Fruit fly (Drosophila melanogaster) whole organism, pupa: ENCODE results near the gene Snapin.

Source experiments
- CG10348 ChIP-seq: fragments of 200-800 bp; sonication (Bioruptor generic); IDR thresholded peaks from 2 replicates; pipeline ENCODE4 v1.3.6; 2022; ENCODE audit warnings: missing biosample characterization, missing genetic modification characterization
- CG14655 ChIP-seq: fragments of 200-800 bp; sonication (Bioruptor generic); optimal IDR thresholded peaks from 3 replicates; lab custom pipeline; 2017; ENCODE audit warnings: mild to moderate bottlenecking, missing biosample characterization, missing genetic modification reagents, missing genetic modification characterization
- CG15710 ChIP-seq: fragments of 200-800 bp; sonication (Bioruptor generic); optimal IDR thresholded peaks from 2 replicates; lab custom pipeline; 2018; ENCODE audit warnings: missing biosample characterization, mild to moderate bottlenecking, missing genetic modification characterization, moderate library complexity
- CG4496 ChIP-seq: fragments of 200-800 bp; sonication (Bioruptor generic); IDR thresholded peaks from 3 replicates; pipeline ENCODE4 v1.3.6; 2022; ENCODE audit warnings: missing biosample characterization, missing genetic modification characterization
- Pif1A ChIP-seq: fragments of 200-800 bp; sonication (Bioruptor generic); optimal IDR thresholded peaks from 3 replicates; lab custom pipeline; 2016; ENCODE audit warnings: missing biosample characterization, missing genetic modification characterization
- Pif1B ChIP-seq: fragments of 200-800 bp; sonication (Bioruptor generic); optimal IDR thresholded peaks from 3 replicates; lab custom pipeline; 2016; ENCODE audit warnings: missing biosample characterization, missing genetic modification characterization
- fd96Ca ChIP-seq: fragments of 200-800 bp; sonication (Bioruptor generic); IDR thresholded peaks from 3 replicates; pipeline ENCODE4 v1.3.6; 2022; ENCODE audit warnings: missing biosample characterization, missing genetic modification characterization
- gl ChIP-seq: fragments of 200-800 bp; sonication (Bioruptor generic); optimal IDR thresholded peaks from 2 replicates; lab custom pipeline; 2018; ENCODE audit warnings: missing biosample characterization, mild to moderate bottlenecking, missing genetic modification characterization
- rn ChIP-seq: fragments of 200-800 bp; sonication (Bioruptor generic); IDR thresholded peaks from 2 replicates; pipeline ENCODE4 v1.3.6; 2022; ENCODE audit warnings: missing biosample characterization, missing genetic modification characterization

- TF ChIP-seq CG10348 (GFP tag; lab: Robert Waterston, UW) (no peak), CG14655 (GFP tag; lab: Kevin White, UChicago) (no peak), fd96Ca (GFP tag; lab: Robert Waterston, UW) (no peak), gl (tag; lab: Kevin White, UChicago) (no peak), CG4496 (GFP tag; lab: Robert Waterston, UW) (no peak), Pif1B (GFP tag; lab: Kevin White, UChicago) (no peak), CG15710 (tag; lab: Kevin White, UChicago) (no peak), rn (GFP tag; lab: Robert Waterston, UW) (no peak), Pif1A (GFP tag; lab: Kevin White, UChicago) (no peak)
These were observed 27.2 kb downstream of the Snapin start for dm6 chr2L:2732139-2732830.
